Worm (Caenorhabditis elegans) whole organism, midembryonic: Measurements from ENCODE around the gene gop-2.

Experiments
- T22C8.4 ChIP-seq: fragments of 200-800 bp; sonication (Bioruptor generic); IDR thresholded peaks from 2 replicates; pipeline ENCODE4 v1.3.6; 2022; ENCODE audit warnings: missing genetic modification characterization, missing compliant biosample characterization
- cog-1 ChIP-seq: sonication (generic microtip); optimal IDR thresholded peaks from 2 replicates; lab custom pipeline; 2016; ENCODE audit warnings: missing genetic modification characterization, missing compliant biosample characterization
- flt-1 ChIP-seq: fragments of 200-800 bp; sonication (Bioruptor generic); IDR thresholded peaks from 2 replicates; pipeline ENCODE4 v1.3.6; 2022; ENCODE audit warnings: missing genetic modification characterization, missing compliant biosample characterization
- klf-2 ChIP-seq: fragments of 200-800 bp; sonication (Bioruptor generic); conservative IDR thresholded peaks from 2 replicates; pipeline ENCODE4 v1.3.6; 2022; ENCODE audit warnings: missing genetic modification reagents, missing genetic modification characterization, missing compliant biosample characterization
- tab-1 ChIP-seq: fragments of 200-800 bp; sonication (Bioruptor generic); IDR thresholded peaks from 2 replicates; pipeline ENCODE4 v1.3.6; 2022; ENCODE audit warnings: missing genetic modification characterization, missing compliant biosample characterization
- ztf-23 ChIP-seq: fragments of 200-800 bp; sonication (Bioruptor generic); IDR thresholded peaks from 2 replicates; pipeline ENCODE4 v1.3.6; 2022; ENCODE audit warnings: missing genetic modification reagents, missing genetic modification characterization, missing compliant biosample characterization
- ztf-29 ChIP-seq: fragments of 200-800 bp; sonication (Bioruptor generic); IDR thresholded peaks from 2 replicates; pipeline ENCODE4 v1.3.6; 2022; ENCODE audit warnings: missing genetic modification reagents, missing genetic modification characterization, missing compliant biosample characterization

DNA sequence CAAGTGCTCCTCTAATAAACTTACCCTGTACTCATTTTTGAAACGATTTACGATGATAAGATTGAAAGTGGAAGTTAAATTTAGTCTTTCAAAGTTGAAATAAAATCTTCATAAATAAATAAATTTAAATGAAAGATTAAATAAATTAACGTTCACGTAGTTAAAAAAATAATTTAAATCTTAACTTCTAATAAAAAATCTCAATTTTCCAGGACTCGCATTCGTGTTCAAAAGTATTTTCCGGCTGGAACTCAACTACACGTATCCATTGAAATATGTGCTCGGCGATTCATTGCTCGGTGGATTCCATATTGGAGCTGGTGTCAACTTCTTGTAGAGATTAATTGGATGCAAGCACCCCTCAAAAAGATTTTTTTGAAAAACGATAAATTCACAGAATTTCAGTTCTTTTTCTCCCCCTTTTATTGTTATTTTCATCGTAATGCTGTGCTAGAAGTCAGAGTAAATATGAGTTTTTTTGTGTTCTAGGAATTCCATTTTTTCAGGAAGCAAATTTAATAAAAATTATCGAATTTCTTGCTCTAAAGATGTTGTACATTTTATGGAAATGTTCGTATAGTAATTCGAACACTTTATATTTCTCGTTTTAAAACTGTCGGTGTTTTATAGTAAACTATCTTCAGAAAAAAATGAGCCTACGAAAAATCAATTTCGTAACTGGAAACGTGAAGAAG is 4.6 kb downstream of the gop-2 start, which contains the start of the genes C34E10.9 and hap-1:
- TF ChIP-seq T22C8.4 (GFP tag; lab: Robert Waterston, UW) = no peak
- no peak for TF ChIP-seq klf-2 (GFP tag; lab: Robert Waterston, UW)
- no peak for TF ChIP-seq tab-1 (GFP tag; lab: Robert Waterston, UW)
- TF ChIP-seq cog-1 (tag; lab: Kevin White, UChicago) = no peak
- TF ChIP-seq flt-1 (GFP tag; lab: Robert Waterston, UW) = no peak
- no peak for TF ChIP-seq ztf-23 (GFP tag; lab: Robert Waterston, UW)
- TF ChIP-seq ztf-29 (GFP tag; lab: Robert Waterston, UW) = no peak
